Fruit fly (Drosophila melanogaster) whole organism, embryonic: Measurements from ENCODE around the gene CG9514.

Source experiments
- Awh ChIP-seq: fragments of 200-800 bp; sonication (Bioruptor generic); IDR thresholded peaks from 2 replicates; pipeline ENCODE4, ENCODE4 v1.3.6; 2022; ENCODE audit warnings: missing biosample characterization, missing genetic modification characterization
- CG11247 ChIP-seq: fragments of 200-800 bp; sonication (Bioruptor generic); IDR thresholded peaks from 2 replicates; pipeline ENCODE4 v1.3.6; 2022; ENCODE audit warnings: missing biosample characterization, missing genetic modification characterization
- CG1233 ChIP-seq: fragments of 200-800 bp; sonication (Bioruptor generic); optimal IDR thresholded peaks from 4 replicates; lab custom pipeline; 2018; ENCODE audit warnings: missing biosample characterization, mild to moderate bottlenecking, missing genetic modification characterization
- CG12769 ChIP-seq: fragments of 200-800 bp; sonication (Bioruptor generic); optimal IDR thresholded peaks from 2 replicates; lab custom pipeline; 2019; ENCODE audit warnings: missing biosample characterization, mild to moderate bottlenecking, missing genetic modification characterization, moderate library complexity
- CG12942 ChIP-seq: fragments of 200-800 bp; sonication (Bioruptor generic); optimal IDR thresholded peaks from 3 replicates; lab custom pipeline; 2016; ENCODE audit warnings: missing biosample characterization, missing genetic modification characterization
- CG13894 ChIP-seq: fragments of 200-800 bp; sonication (Bioruptor generic); optimal IDR thresholded peaks from 3 replicates; lab custom pipeline; 2018; ENCODE audit warnings: missing biosample characterization, mild to moderate bottlenecking, missing genetic modification characterization, moderate library complexity
- CG15514 ChIP-seq: fragments of 200-800 bp; sonication (Bioruptor generic); optimal IDR thresholded peaks from 3 replicates; lab custom pipeline; 2017; ENCODE audit warnings: missing biosample characterization, missing genetic modification characterization, mild to moderate bottlenecking, moderate library complexity, missing genetic modification reagents
- CG2202 ChIP-seq: fragments of 200-800 bp; sonication (Bioruptor generic); optimal IDR thresholded peaks from 2 replicates; lab custom pipeline; 2018; ENCODE audit warnings: missing biosample characterization, mild to moderate bottlenecking, missing genetic modification characterization
- CG5180 ChIP-seq: fragments of 200-800 bp; sonication (Bioruptor generic); optimal IDR thresholded peaks from 3 replicates; lab custom pipeline; 2017; ENCODE audit warnings: missing biosample characterization, missing genetic modification characterization, mild to moderate bottlenecking, moderate library complexity, missing genetic modification reagents
- CG7963 ChIP-seq: fragments of 200-800 bp; sonication (Bioruptor generic); IDR thresholded peaks from 3 replicates; pipeline ENCODE4 v1.3.6; 2022; ENCODE audit warnings: missing biosample characterization, missing genetic modification characterization; ENCODE audit not compliant: partially characterized antibody
- CG8281 ChIP-seq: fragments of 200-800 bp; sonication (Bioruptor generic); optimal IDR thresholded peaks from 2 replicates; lab custom pipeline; 2018; ENCODE audit warnings: missing biosample characterization, mild to moderate bottlenecking, missing genetic modification characterization, moderate library complexity
- CG8478 ChIP-seq: fragments of >200 bp; optimal IDR thresholded peaks from 2 replicates; lab custom pipeline; 2018
- CTCF ChIP-seq: fragments of 200-800 bp; sonication (Bioruptor generic); optimal IDR thresholded peaks from 2 replicates; lab custom pipeline; 2017; ENCODE audit warnings: missing biosample characterization, mild to moderate bottlenecking, missing genetic modification characterization, moderate library complexity
- CoRest ChIP-seq: fragments of 200-800 bp; sonication (Bioruptor generic); optimal IDR thresholded peaks from 3 replicates; lab custom pipeline; 2018; ENCODE audit warnings: missing biosample characterization, mild to moderate bottlenecking, missing genetic modification characterization, moderate library complexity
- Dip3 ChIP-seq: fragments of 200-800 bp; sonication (Bioruptor generic); optimal IDR thresholded peaks from 3 replicates; lab custom pipeline; 2016; ENCODE audit warnings: missing biosample characterization, missing genetic modification characterization
- Dll ChIP-seq: fragments of 200-800 bp; sonication (Bioruptor generic); IDR thresholded peaks from 4 replicates; pipeline ENCODE4 v1.3.6; 2022; ENCODE audit warnings: missing biosample characterization, missing genetic modification characterization; ENCODE audit not compliant: partially characterized antibody
- Elba2 ChIP-seq: fragments of 200-800 bp; sonication (Bioruptor generic); optimal IDR thresholded peaks from 3 replicates; lab custom pipeline; 2016; ENCODE audit warnings: missing biosample characterization, missing genetic modification characterization
- Fer2 ChIP-seq: fragments of 200-800 bp; sonication (Bioruptor generic); optimal IDR thresholded peaks from 2 replicates; lab custom pipeline; 2018; ENCODE audit warnings: missing biosample characterization, mild to moderate bottlenecking, missing genetic modification characterization, moderate library complexity
- Hr51 ChIP-seq, 2 experiments: fragments of 200-800 bp; sonication (Bioruptor generic); optimal IDR thresholded peaks; 2 replicates in 1 of 2; 3 replicates in 1 of 2; lab custom pipeline; 2016 to 2018; ENCODE audit warnings: missing biosample characterization in 2 of 2, missing genetic modification characterization in 2 of 2, mild to moderate bottlenecking in 1 of 2, moderate library complexity in 1 of 2
- Lhr ChIP-seq: fragments of 200-800 bp; sonication (Bioruptor generic); optimal IDR thresholded peaks from 3 replicates; lab custom pipeline; 2017; ENCODE audit warnings: mild to moderate bottlenecking, missing biosample characterization, missing genetic modification reagents, missing genetic modification characterization
- MESR4 ChIP-seq: fragments of 200-800 bp; sonication (Bioruptor generic); optimal IDR thresholded peaks from 2 replicates; lab custom pipeline; 2018; ENCODE audit warnings: missing biosample characterization, mild to moderate bottlenecking, missing genetic modification characterization, moderate library complexity
- NC2β ChIP-seq: fragments of 200-800 bp; sonication (Bioruptor generic); optimal IDR thresholded peaks from 2 replicates; lab custom pipeline; 2016; ENCODE audit warnings: missing biosample characterization, missing genetic modification characterization
- Rx ChIP-seq: fragments of 200-800 bp; sonication (Bioruptor generic); IDR thresholded peaks from 2 replicates; pipeline ENCODE4 v1.3.6; 2022; ENCODE audit warnings: missing biosample characterization, missing genetic modification characterization
- TFAM ChIP-seq: fragments of 200-800 bp; sonication (Bioruptor generic); optimal IDR thresholded peaks from 2 replicates; lab custom pipeline; 2017; ENCODE audit warnings: missing biosample characterization, missing genetic modification characterization, inconsistent platforms
- Trl ChIP-seq, 3 experiments: fragments of >200 bp in 2 of 3; fragments of 200-800 bp in 1 of 3; sonication (Bioruptor generic) in 1 of 3; optimal IDR thresholded peaks; 2 replicates in 1 of 3; 3 replicates in 2 of 3; lab custom pipeline; 2016 to 2017; ENCODE audit warnings: missing biosample characterization in 1 of 3, missing genetic modification characterization in 1 of 3
- chinmo ChIP-seq: fragments of 200-800 bp; sonication (Bioruptor generic); IDR thresholded peaks from 4 replicates; pipeline ENCODE4 v1.3.6; 2022; ENCODE audit warnings: missing biosample characterization, missing genetic modification characterization; ENCODE audit not compliant: partially characterized antibody
- crol ChIP-seq: fragments of 200-800 bp; sonication (Bioruptor generic); IDR thresholded peaks from 2 replicates; pipeline ENCODE4 v1.3.6; 2022; ENCODE audit warnings: missing biosample characterization, missing genetic modification characterization
- disco-r ChIP-seq: fragments of 200-800 bp; sonication (Bioruptor generic); optimal IDR thresholded peaks from 2 replicates; lab custom pipeline; 2016; ENCODE audit warnings: missing biosample characterization, missing genetic modification characterization
- grn ChIP-seq: fragments of 200-800 bp; sonication (Bioruptor generic); optimal IDR thresholded peaks from 3 replicates; lab custom pipeline; 2017; ENCODE audit warnings: missing biosample characterization, missing genetic modification characterization
- gsb-n ChIP-seq: fragments of 200-800 bp; sonication (Bioruptor generic); optimal IDR thresholded peaks from 3 replicates; lab custom pipeline; 2018; ENCODE audit warnings: missing biosample characterization, mild to moderate bottlenecking, missing genetic modification characterization
- sd ChIP-seq: fragments of 200-800 bp; sonication (Bioruptor generic); optimal IDR thresholded peaks from 3 replicates; lab custom pipeline; 2018; ENCODE audit warnings: missing biosample characterization, mild to moderate bottlenecking, missing genetic modification characterization, moderate library complexity
- sens ChIP-seq: fragments of 200-800 bp; sonication (Bioruptor generic); peaks from one replicate; lab custom pipeline; 2016; ENCODE audit warnings: missing biosample characterization, missing genetic modification characterization
- sens-2 ChIP-seq: fragments of 200-800 bp; sonication (Bioruptor generic); IDR thresholded peaks from 2 replicates; pipeline ENCODE4 v1.3.6; 2022; ENCODE audit warnings: missing biosample characterization, missing genetic modification characterization
- sqz ChIP-seq: fragments of 200-800 bp; sonication (Bioruptor generic); optimal IDR thresholded peaks from 3 replicates; lab custom pipeline; 2018; ENCODE audit warnings: missing biosample characterization, mild to moderate bottlenecking, missing genetic modification characterization
- ssp ChIP-seq: fragments of 200-800 bp; sonication (Bioruptor generic); IDR thresholded peaks from 2 replicates; pipeline ENCODE4 v1.3.6; 2022; ENCODE audit warnings: missing biosample characterization, missing genetic modification characterization
- vvl ChIP-seq: fragments of 200-800 bp; sonication (Bioruptor generic); IDR thresholded peaks from 2 replicates; pipeline ENCODE4 v1.3.6; 2022; ENCODE audit warnings: missing biosample characterization, missing genetic modification characterization
- z ChIP-seq: fragments of 200-800 bp; sonication (Bioruptor generic); IDR thresholded peaks from 3 replicates; pipeline ENCODE4 v1.3.6; 2022; ENCODE audit warnings: missing biosample characterization, missing genetic modification characterization

The CG9514 gene

dm6 chrX:14878917-14879316 lies 17.8 kb downstream of the CG9514 start:
- TF ChIP-seq CG8478 (no peak), CG15514 (GFP tag; lab: Kevin White, UChicago) (no peak), CoRest (no peak), CG12942 (GFP tag; lab: Kevin White, UChicago) (no peak), disco-r (no peak), Fer2 (tag; lab: Kevin White, UChicago) (no peak), CG1233 (GFP tag; lab: Kevin White, UChicago) (no peak), vvl (peak; percentile 53; the same call in 1 of the 2 replicates), CG7963 (GFP tag; lab: Robert Waterston, UW) (no peak), TFAM (no peak), MESR4 (GFP tag; lab: Kevin White, UChicago) (no peak), Dll (GFP tag; lab: Robert Waterston, UW) (no peak), CG8281 (tag; lab: Kevin White, UChicago) (no peak), gsb-n (tag; lab: Kevin White, UChicago) (no peak), CG11247 (GFP tag; lab: Robert Waterston, UW) (peak; percentile 65), Rx (no peak), Hr51 (GFP tag; optimal IDR thresholded peaks at IDR 0.05; lab: Kevin White, UChicago) (no peak), CTCF (peak; percentile 86)

- TF ChIP-seq sens (GFP tag; lab: Kevin White, UChicago) (peak; percentile 25), CG2202 (tag; lab: Kevin White, UChicago) (no peak), sd (tag; lab: Kevin White, UChicago) (no peak), Elba2 (no peak), Lhr (no peak), NC2β (no peak), Awh (GFP tag; lab: Robert Waterston, UW) (no peak), Trl (optimal IDR thresholded peaks at IDR 0.05; lab: Kevin White, UChicago) (no peak), Trl (GFP tag; optimal IDR thresholded peaks at IDR 0.05; lab: Kevin White, UChicago) (no peak), Dip3 (no peak), CG5180 (GFP tag; lab: Kevin White, UChicago) (peak; percentile 97), z (GFP tag; lab: Robert Waterston, UW) (no peak), chinmo (GFP tag; lab: Robert Waterston, UW) (0 out of 4 replicates have a peak, but pooled peaks have one; percentile 29), sens-2 (GFP tag; lab: Robert Waterston, UW) (no peak)
These were observed 25.7 kb downstream of the CG9514 start, which contains the start of gene CG9518 for dm6 chrX:14871028-14871427. CG9518 (minus strand) TSS chrX:14871181.

dm6 chrX:14868414-14868813 lies 28.3 kb downstream of the CG9514 start:
- TF ChIP-seq CG5180 (GFP tag; lab: Kevin White, UChicago) (peak; percentile 34), CG13894 (tag; lab: Kevin White, UChicago) (peak; percentile 24), sd (tag; lab: Kevin White, UChicago) (peak; percentile 46), CG15514 (GFP tag; lab: Kevin White, UChicago) (no peak), CG12769 (tag; lab: Kevin White, UChicago) (peak; percentile 64), sqz (peak; percentile 53), crol (GFP tag; lab: Robert Waterston, UW) (peak; percentile 82), ssp (no peak), chinmo (GFP tag; lab: Robert Waterston, UW) (0 out of 4 replicates have a peak, but pooled peaks have one; percentile 17), grn (GFP tag; lab: Kevin White, UChicago) (no peak)
